Worm (Caenorhabditis elegans): ENCODE results near the gene Y73C8B.1.

ce11 chrV:3149910-3150428 lies 46.7 kb downstream of the Y73C8B.1 start:
- no peak for TF ChIP-seq ref-1 (GFP tag; conservative IDR thresholded peaks at IDR 0.05)
- TF ChIP-seq flt-1 (GFP tag; IDR thresholded peaks at IDR 0.05) = no peak
- TF ChIP-seq T22C8.4 (GFP tag; IDR thresholded peaks at IDR 0.05) = no peak
- no peak for TF ChIP-seq ztf-29 (GFP tag; IDR thresholded peaks at IDR 0.05)
- TF ChIP-seq tab-1 (GFP tag; IDR thresholded peaks at IDR 0.05) = no peak

Data from whole organism, midembryonic.